Fruit fly (Drosophila melanogaster): ENCODE measurements around the gene not.

The not gene

DNA sequence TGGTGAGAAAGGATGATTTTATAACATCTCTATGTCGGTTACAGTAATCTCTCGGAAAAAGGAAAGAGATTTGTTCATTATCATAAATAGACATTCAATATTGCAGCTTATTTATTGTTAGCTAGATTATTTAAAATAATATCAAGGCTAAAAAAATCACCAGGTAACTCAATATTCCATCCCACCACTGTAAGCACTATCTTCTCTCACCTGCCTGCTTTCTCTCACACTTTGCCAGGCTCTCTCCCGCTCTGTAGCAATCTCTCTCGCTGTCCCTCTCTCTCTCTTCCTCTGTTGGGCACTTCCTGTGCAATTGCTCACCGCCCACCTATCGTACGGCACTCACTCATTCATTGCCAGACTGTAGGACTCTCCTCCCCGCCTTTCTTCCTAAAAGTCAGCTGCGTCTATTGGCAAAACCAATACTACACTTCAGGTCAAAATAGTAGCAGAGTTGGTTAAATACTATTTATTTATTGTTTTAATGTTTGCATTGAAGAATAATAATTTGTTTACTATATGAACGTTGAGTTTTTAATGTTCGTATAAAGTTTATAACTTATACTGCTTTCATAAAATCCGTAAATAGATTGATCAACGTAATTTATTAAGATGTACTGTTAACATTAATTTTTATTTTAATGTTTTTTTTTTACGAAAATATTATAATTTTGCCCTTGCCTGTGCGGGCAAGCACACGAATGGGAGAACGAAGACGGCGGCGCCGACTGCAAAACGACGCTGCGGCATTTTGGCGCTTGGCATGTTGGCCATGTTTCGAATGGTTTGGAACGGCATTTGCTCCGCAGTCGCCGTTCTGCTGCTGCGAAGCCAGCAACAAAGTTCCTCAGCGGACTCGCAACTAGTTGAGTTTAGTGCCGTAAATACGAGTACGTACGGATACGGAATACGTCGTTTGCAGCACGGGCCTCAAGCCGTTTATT lies 18.9 kb upstream of the not start:
- TF ChIP-seq Hr96 (GFP tag; optimal IDR thresholded peaks at IDR 0.05) (peak; percentile 96), bab1 (GFP tag; optimal IDR thresholded peaks at IDR 0.05) (peak; percentile 87), CG7045 (GFP tag; optimal IDR thresholded peaks at IDR 0.05) (peak; percentile 96), cnc (optimal IDR thresholded peaks at IDR 0.05) (no peak), pad (GFP tag; optimal IDR thresholded peaks at IDR 0.05) (peak; percentile 83), CG7101 (tag; optimal IDR thresholded peaks at IDR 0.05) (peak; percentile 95), cic (GFP tag; optimal IDR thresholded peaks at IDR 0.05) (peak; percentile 94), CG14711 (tag; optimal IDR thresholded peaks at IDR 0.05) (peak; percentile 90), Clk (GFP tag; optimal IDR thresholded peaks at IDR 0.05) (peak; percentile 96), Mnt (GFP tag; optimal IDR thresholded peaks at IDR 0.05) (peak; percentile 78), Crg-1 (GFP tag; optimal IDR thresholded peaks at IDR 0.05) (peak; percentile 87), CG12768 (GFP tag; optimal IDR thresholded peaks at IDR 0.05) (peak; percentile 95), CG1620 (GFP tag; optimal IDR thresholded peaks at IDR 0.05) (peak; percentile 79), CG33017 (tag; optimal IDR thresholded peaks at IDR 0.05) (peak; percentile 96), CG5204 (GFP tag; optimal IDR thresholded peaks at IDR 0.05) (peak; percentile 97), CG11617 (GFP tag; optimal IDR thresholded peaks at IDR 0.05) (peak; percentile 96), ovo (GFP tag; optimal IDR thresholded peaks at IDR 0.05) (peak; percentile 66), toe (GFP tag; optimal IDR thresholded peaks at IDR 0.05) (peak; percentile 96), kay (GFP tag; ENCODE audit: borderline replicate concordance) (peak; percentile 98), tj (GFP tag; optimal IDR thresholded peaks at IDR 0.05) (peak; percentile 69)

dm6 chr3L:18638487-18638886 lies 16.6 kb upstream of the not start:
- TF ChIP-seq CG7045 (GFP tag; optimal IDR thresholded peaks at IDR 0.05) (no peak), CG11617 (GFP tag; optimal IDR thresholded peaks at IDR 0.05) (no peak), pad (GFP tag; optimal IDR thresholded peaks at IDR 0.05) (no peak), CG1620 (GFP tag; optimal IDR thresholded peaks at IDR 0.05) (no peak), CG14711 (tag; optimal IDR thresholded peaks at IDR 0.05) (no peak), ovo (GFP tag; optimal IDR thresholded peaks at IDR 0.05) (no peak), CG5204 (GFP tag; optimal IDR thresholded peaks at IDR 0.05) (no peak)

DNA sequence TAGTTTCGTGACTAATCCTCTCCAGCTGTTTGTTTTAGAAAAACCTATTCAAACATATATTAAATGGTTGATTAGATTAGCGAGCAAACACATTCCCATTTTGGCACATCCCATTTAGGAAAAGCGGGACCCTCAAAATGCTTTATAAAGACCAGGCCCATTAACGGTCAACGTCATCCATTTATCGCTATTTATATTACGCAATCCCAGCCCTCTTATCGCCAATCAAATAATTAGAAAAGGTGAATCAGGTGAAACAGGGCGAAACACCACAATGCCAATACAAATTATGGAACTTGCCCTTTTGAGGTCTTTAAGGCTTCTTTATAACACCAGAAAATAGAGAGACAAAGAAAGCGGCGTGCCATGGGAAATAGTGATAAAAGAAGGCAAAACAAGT lies 16.1 kb upstream of the not start:
- TF ChIP-seq CG33017 (tag; optimal IDR thresholded peaks at IDR 0.05), result peak; percentile 30
- no peak for TF ChIP-seq CG5204 (GFP tag; optimal IDR thresholded peaks at IDR 0.05)
- peak; percentile 9 for TF ChIP-seq Mnt (GFP tag; optimal IDR thresholded peaks at IDR 0.05)
- no peak for TF ChIP-seq CG1620 (GFP tag; optimal IDR thresholded peaks at IDR 0.05)
- TF ChIP-seq CG14711 (tag; optimal IDR thresholded peaks at IDR 0.05), result no peak
- TF ChIP-seq kay (GFP tag; ENCODE audit: borderline replicate concordance), result no peak
- no peak for TF ChIP-seq Hr96 (GFP tag; optimal IDR thresholded peaks at IDR 0.05)
- TF ChIP-seq Crg-1 (GFP tag; optimal IDR thresholded peaks at IDR 0.05), result no peak

- no peak for TF ChIP-seq CG14711 (tag; optimal IDR thresholded peaks at IDR 0.05)
- no peak for TF ChIP-seq tj (GFP tag; optimal IDR thresholded peaks at IDR 0.05)
- TF ChIP-seq CG12768 (GFP tag; optimal IDR thresholded peaks at IDR 0.05), result no peak
- TF ChIP-seq Mnt (GFP tag; optimal IDR thresholded peaks at IDR 0.05), result no peak
- no peak for TF ChIP-seq pad (GFP tag; optimal IDR thresholded peaks at IDR 0.05)
- no peak for TF ChIP-seq CG7101 (tag; optimal IDR thresholded peaks at IDR 0.05)
- TF ChIP-seq Clk (GFP tag; optimal IDR thresholded peaks at IDR 0.05), result no peak
- TF ChIP-seq Hr96 (GFP tag; optimal IDR thresholded peaks at IDR 0.05), result no peak
- no peak for TF ChIP-seq CG7045 (GFP tag; optimal IDR thresholded peaks at IDR 0.05)
Measured at dm6 chr3L:18637348-18637747, 15.4 kb upstream of the not start.

DNA sequence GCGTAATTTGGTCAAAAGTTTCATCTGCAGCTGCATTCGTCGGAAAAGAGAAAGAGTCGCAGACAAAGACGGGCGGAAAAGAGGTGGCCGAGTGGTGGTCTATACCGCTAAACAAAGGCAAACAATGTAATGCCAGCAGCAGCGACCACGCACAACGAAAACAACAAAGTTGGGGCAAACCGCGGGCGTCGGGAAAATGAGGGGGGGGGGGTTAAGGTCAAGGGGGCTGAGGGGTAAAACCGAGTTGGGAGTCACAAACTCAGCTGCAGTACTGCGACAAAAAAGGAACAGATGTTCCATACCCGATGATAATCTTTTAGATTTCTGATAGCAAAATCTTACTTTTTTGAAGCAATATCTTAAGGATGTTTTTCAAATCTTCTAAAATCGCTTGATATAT lies 14.9 kb upstream of the not start:
- TF ChIP-seq Mnt (GFP tag; optimal IDR thresholded peaks at IDR 0.05) (no peak), Hr96 (GFP tag; optimal IDR thresholded peaks at IDR 0.05) (no peak), CG1620 (GFP tag; optimal IDR thresholded peaks at IDR 0.05) (no peak), bab1 (GFP tag; optimal IDR thresholded peaks at IDR 0.05) (no peak), CG7101 (tag; optimal IDR thresholded peaks at IDR 0.05) (no peak), CG33017 (tag; optimal IDR thresholded peaks at IDR 0.05) (no peak), cnc (optimal IDR thresholded peaks at IDR 0.05) (no peak), kay (GFP tag; ENCODE audit: borderline replicate concordance) (no peak), CG5204 (GFP tag; optimal IDR thresholded peaks at IDR 0.05) (no peak)

- TF ChIP-seq CG12768 (GFP tag; optimal IDR thresholded peaks at IDR 0.05) (no peak), toe (GFP tag; optimal IDR thresholded peaks at IDR 0.05) (no peak), ovo (GFP tag; optimal IDR thresholded peaks at IDR 0.05) (no peak), cic (GFP tag; optimal IDR thresholded peaks at IDR 0.05) (no peak), bab1 (GFP tag; optimal IDR thresholded peaks at IDR 0.05) (peak; percentile 26), Crg-1 (GFP tag; optimal IDR thresholded peaks at IDR 0.05) (no peak), pad (GFP tag; optimal IDR thresholded peaks at IDR 0.05) (no peak), CG11617 (GFP tag; optimal IDR thresholded peaks at IDR 0.05) (no peak), CG14711 (tag; optimal IDR thresholded peaks at IDR 0.05) (no peak), CG7101 (tag; optimal IDR thresholded peaks at IDR 0.05) (peak; percentile 6), kay (GFP tag; ENCODE audit: borderline replicate concordance) (peak; percentile 16), tj (GFP tag; optimal IDR thresholded peaks at IDR 0.05) (peak; percentile 87)
Measured at dm6 chr3L:18634792-18635471, 13.0 kb upstream of the not start.

All from whole organism, adult.